Fruit fly (Drosophila melanogaster) Kc167 (cell line): ENCODE measurements around the gene ssp3.

ENCODE experiments used
- Myc ChIP-seq: fragments of >200 bp; optimal IDR thresholded peaks from 2 replicates; lab custom pipeline; 2017; ENCODE audit warnings: missing external identifiers
- psq ChIP-seq: fragments of >200 bp; optimal IDR thresholded peaks from 2 replicates; lab custom pipeline; 2017; ENCODE audit warnings: missing external identifiers

DNA sequence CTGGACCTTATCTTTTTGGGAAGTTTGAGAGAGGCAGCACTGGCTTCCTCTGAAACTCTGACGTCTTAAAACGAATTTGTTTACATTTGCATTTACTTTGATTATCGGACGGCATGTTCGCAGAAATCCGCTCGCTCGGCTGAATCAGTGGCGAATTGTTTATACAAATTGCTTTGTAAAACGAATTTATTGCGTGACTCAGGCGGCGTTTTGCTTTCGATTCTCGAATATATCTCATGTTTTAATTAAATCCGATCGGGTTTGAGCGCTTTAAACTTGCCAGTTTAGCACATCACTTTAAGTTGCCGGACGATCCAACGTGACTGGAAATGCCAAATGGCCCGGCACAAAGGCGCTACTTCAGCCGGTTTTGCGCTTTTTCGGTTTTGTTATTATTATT lies 40.4 kb upstream of the ssp3 start:
- TF ChIP-seq Myc (no peak), psq (lab: Kevin White, UChicago) (no peak)
